Worm (Caenorhabditis elegans): ENCODE results near the gene nars-2.

nars-2 gene

ce11 chrIII:11467631-11468481 is 32.7 kb downstream of the nars-2 start:
- TF ChIP-seq W03F9.2 (tag; optimal IDR thresholded peaks at IDR 0.05) = no peak
- TF ChIP-seq dao-5 (tag; optimal IDR thresholded peaks at IDR 0.05) = no peak
- TF ChIP-seq him-1 (tag; optimal IDR thresholded peaks at IDR 0.05) = no peak

- TF ChIP-seq him-1 (tag; optimal IDR thresholded peaks at IDR 0.05) (no peak), W03F9.2 (tag; optimal IDR thresholded peaks at IDR 0.05) (no peak), dao-5 (tag; optimal IDR thresholded peaks at IDR 0.05) (no peak)
Observed at ce11 chrIII:11466420-11467188, 33.9 kb downstream of the nars-2 start.

- no peak for TF ChIP-seq him-1 (tag; optimal IDR thresholded peaks at IDR 0.05)
- no peak for TF ChIP-seq dao-5 (tag; optimal IDR thresholded peaks at IDR 0.05)
- no peak for TF ChIP-seq W03F9.2 (tag; optimal IDR thresholded peaks at IDR 0.05)
Observed at ce11 chrIII:11465394-11465948, 35.1 kb downstream of the nars-2 start.

ce11 chrIII:11463726-11464125 is 36.8 kb downstream of the nars-2 start:
- TF ChIP-seq dao-5 (tag; optimal IDR thresholded peaks at IDR 0.05) (no peak), him-1 (tag; optimal IDR thresholded peaks at IDR 0.05) (no peak), W03F9.2 (tag; optimal IDR thresholded peaks at IDR 0.05) (no peak)

ce11 chrIII:11462332-11462731 is 38.2 kb downstream of the nars-2 start:
- TF ChIP-seq dao-5 (tag; optimal IDR thresholded peaks at IDR 0.05) (no peak), him-1 (tag; optimal IDR thresholded peaks at IDR 0.05) (no peak), W03F9.2 (tag; optimal IDR thresholded peaks at IDR 0.05) (no peak)

ce11 chrIII:11459802-11460201 is 40.7 kb downstream of the nars-2 start:
- TF ChIP-seq him-1 (tag; optimal IDR thresholded peaks at IDR 0.05) = no peak
- TF ChIP-seq W03F9.2 (tag; optimal IDR thresholded peaks at IDR 0.05) = no peak
- TF ChIP-seq dao-5 (tag; optimal IDR thresholded peaks at IDR 0.05) = no peak

- TF ChIP-seq dao-5 (tag; optimal IDR thresholded peaks at IDR 0.05) (no peak), W03F9.2 (tag; optimal IDR thresholded peaks at IDR 0.05) (no peak), him-1 (tag; optimal IDR thresholded peaks at IDR 0.05) (no peak)
Observed at ce11 chrIII:11459041-11459440, 41.5 kb downstream of the nars-2 start.

- no peak for TF ChIP-seq W03F9.2 (tag; optimal IDR thresholded peaks at IDR 0.05)
- TF ChIP-seq dao-5 (tag; optimal IDR thresholded peaks at IDR 0.05) = no peak
- TF ChIP-seq him-1 (tag; optimal IDR thresholded peaks at IDR 0.05) = no peak
Observed at ce11 chrIII:11457911-11458310, 42.6 kb downstream of the nars-2 start.

ce11 chrIII:11456577-11456976 is 44.0 kb downstream of the nars-2 start, which contains the start of gene plr-1:
Gene plr-1, plus strand, starts transcription at chrIII:11456877.
- TF ChIP-seq dao-5 (tag; optimal IDR thresholded peaks at IDR 0.05) (no peak), W03F9.2 (tag; optimal IDR thresholded peaks at IDR 0.05) (no peak), him-1 (tag; optimal IDR thresholded peaks at IDR 0.05) (no peak)

ce11 chrIII:11453970-11454369 is 46.6 kb downstream of the nars-2 start:
- TF ChIP-seq dao-5 (tag; optimal IDR thresholded peaks at IDR 0.05) (no peak), him-1 (tag; optimal IDR thresholded peaks at IDR 0.05) (no peak), W03F9.2 (tag; optimal IDR thresholded peaks at IDR 0.05) (no peak)

ce11 chrIII:11452530-11452929 is 48.0 kb downstream of the nars-2 start:
- TF ChIP-seq dao-5 (tag; optimal IDR thresholded peaks at IDR 0.05) (no peak), W03F9.2 (tag; optimal IDR thresholded peaks at IDR 0.05) (no peak), him-1 (tag; optimal IDR thresholded peaks at IDR 0.05) (no peak)

- TF ChIP-seq W03F9.2 (tag; optimal IDR thresholded peaks at IDR 0.05) (no peak), him-1 (tag; optimal IDR thresholded peaks at IDR 0.05) (no peak), dao-5 (tag; optimal IDR thresholded peaks at IDR 0.05) (no peak)
Observed at ce11 chrIII:11451380-11451779, 49.2 kb downstream of the nars-2 start.

ce11 chrIII:11448330-11448729 is 52.2 kb downstream of the nars-2 start:
- TF ChIP-seq dao-5 (tag; optimal IDR thresholded peaks at IDR 0.05) = no peak

- TF ChIP-seq W03F9.2 (tag; optimal IDR thresholded peaks at IDR 0.05) (no peak), him-1 (tag; optimal IDR thresholded peaks at IDR 0.05) (no peak), dao-5 (tag; optimal IDR thresholded peaks at IDR 0.05) (no peak)
Observed at ce11 chrIII:11446826-11447225, 53.7 kb downstream of the nars-2 start.

All from whole organism, L4/young adult.